Worm (Caenorhabditis elegans) whole organism, L1 larva: ENCODE measurements around the gene ZC204.6.

ENCODE experiments used
- C04F5.9 ChIP-seq: sonication (generic microtip); optimal IDR thresholded peaks from 2 replicates; lab custom pipeline; 2016; ENCODE audit warnings: missing genetic modification characterization, missing compliant biosample characterization
- C16A3.4 ChIP-seq: fragments of 150-350 bp; optimal IDR thresholded peaks from 2 replicates; lab custom pipeline; 2014; ENCODE audit warnings: missing biosample characterization, missing genetic modification characterization
- C34B4.2 ChIP-seq: sonication (generic microtip); optimal IDR thresholded peaks from 2 replicates; lab custom pipeline; 2017; ENCODE audit warnings: mild to moderate bottlenecking, missing genetic modification characterization, missing compliant biosample characterization
- alr-1 ChIP-seq: fragments of 200-800 bp; sonication (Bioruptor generic); optimal IDR thresholded peaks from 2 replicates; lab custom pipeline; 2018; ENCODE audit warnings: borderline replicate concordance, mild to moderate bottlenecking, missing genetic modification characterization, missing compliant biosample characterization
- ama-1 ChIP-seq: fragments of 150-350 bp; optimal IDR thresholded peaks from 2 replicates; lab custom pipeline; 2014
- blmp-1 ChIP-seq: fragments of 150-350 bp; optimal IDR thresholded peaks from 2 replicates; lab custom pipeline; 2014; ENCODE audit warnings: missing biosample characterization, missing genetic modification characterization
- ceh-90 ChIP-seq: sonication (generic microtip); optimal IDR thresholded peaks from 2 replicates; lab custom pipeline; 2016; ENCODE audit warnings: missing genetic modification characterization, missing compliant biosample characterization
- efl-1 ChIP-seq, 4 experiments: fragments of 150-350 bp; optimal IDR thresholded peaks in 3 of 4; peaks in 1 of 4; 1 replicate in 1 of 4; 2 replicates in 3 of 4; lab custom pipeline; 2014; ENCODE audit warnings: missing biosample characterization in 2 of 4, missing genetic modification characterization in 2 of 4, missing genetic modification reagents in 2 of 4
- efl-3 ChIP-seq: fragments of 200-800 bp; sonication (Bioruptor generic); optimal IDR thresholded peaks from 2 replicates; lab custom pipeline; 2018; ENCODE audit warnings: mild to moderate bottlenecking, missing genetic modification characterization, missing compliant biosample characterization
- egl-27 ChIP-seq, 2 experiments: fragments of 150-350 bp in 1 of 2; sonication (generic microtip); optimal IDR thresholded peaks; 3 replicates each; lab custom pipeline; 2017 to 2018; ENCODE audit warnings: missing biosample characterization in 2 of 2, missing genetic modification characterization in 2 of 2, missing genetic modification reagents in 2 of 2
- fkh-4 ChIP-seq: sonication (generic microtip); optimal IDR thresholded peaks from 2 replicates; lab custom pipeline; 2016; ENCODE audit warnings: missing compliant biosample characterization, missing genetic modification characterization, borderline replicate concordance
- fkh-8 ChIP-seq: sonication (generic microtip); optimal IDR thresholded peaks from 2 replicates; lab custom pipeline; 2016; ENCODE audit warnings: mild to moderate bottlenecking, missing genetic modification characterization, missing compliant biosample characterization
- hlh-17 ChIP-seq: fragments of 200-800 bp; sonication (Bioruptor generic); optimal IDR thresholded peaks from 2 replicates; lab custom pipeline; 2018; ENCODE audit warnings: missing genetic modification characterization, mild to moderate bottlenecking, missing compliant biosample characterization, moderate library complexity, borderline replicate concordance
- isw-1 ChIP-seq: fragments of 200-800 bp; sonication (Bioruptor generic); IDR thresholded peaks from 2 replicates; pipeline ENCODE4 v1.3.6; 2022; ENCODE audit warnings: missing genetic modification characterization, missing compliant biosample characterization
- lin-13 ChIP-seq: fragments of 150-350 bp; optimal IDR thresholded peaks from 2 replicates; lab custom pipeline; 2014; ENCODE audit warnings: missing biosample characterization, missing genetic modification reagents, missing genetic modification characterization
- lin-15B ChIP-seq: fragments of 150-350 bp; sonication (generic microtip); optimal IDR thresholded peaks from 3 replicates; lab custom pipeline; 2014; ENCODE audit warnings: missing biosample characterization, missing genetic modification characterization
- lir-3 ChIP-seq: sonication (generic microtip); optimal IDR thresholded peaks from 2 replicates; lab custom pipeline; 2016; ENCODE audit warnings: mild to moderate bottlenecking, missing genetic modification characterization, moderate library complexity, missing compliant biosample characterization; ENCODE audit not compliant: poor library complexity
- mef-2 ChIP-seq: fragments of 150-350 bp; optimal IDR thresholded peaks from 2 replicates; lab custom pipeline; 2014; ENCODE audit warnings: missing biosample characterization, missing genetic modification characterization
- mep-1 ChIP-seq: fragments of 150-350 bp; optimal IDR thresholded peaks from 2 replicates; lab custom pipeline; 2014; ENCODE audit warnings: missing biosample characterization, missing genetic modification characterization
- nhr-11 ChIP-seq: fragments of 150-350 bp; optimal IDR thresholded peaks from 2 replicates; lab custom pipeline; 2014; ENCODE audit warnings: missing biosample characterization, missing genetic modification characterization
- nhr-20 ChIP-seq: sonication (generic microtip); optimal IDR thresholded peaks from 2 replicates; lab custom pipeline; 2016; ENCODE audit warnings: mild to moderate bottlenecking, missing genetic modification characterization, missing compliant biosample characterization
- nhr-28 ChIP-seq: fragments of 150-350 bp; optimal IDR thresholded peaks from 2 replicates; lab custom pipeline; 2014; ENCODE audit warnings: missing biosample characterization, missing genetic modification characterization
- nhr-71 ChIP-seq: sonication (generic microtip); optimal IDR thresholded peaks from 2 replicates; lab custom pipeline; 2016; ENCODE audit warnings: mild to moderate bottlenecking, missing genetic modification characterization, moderate library complexity, missing compliant biosample characterization
- nhr-76 ChIP-seq: sonication (generic microtip); optimal IDR thresholded peaks from 2 replicates; lab custom pipeline; 2017; ENCODE audit warnings: missing biosample characterization, missing genetic modification characterization
- nhr-77 ChIP-seq: fragments of 150-350 bp; optimal IDR thresholded peaks from 2 replicates; lab custom pipeline; 2014; ENCODE audit warnings: missing biosample characterization, missing genetic modification characterization
- nhr-85 ChIP-seq: sonication (generic microtip); peaks from one replicate; lab custom pipeline; 2016; ENCODE audit warnings: missing genetic modification characterization, inconsistent platforms, missing compliant biosample characterization
- pqm-1 ChIP-seq: sonication (generic microtip); optimal IDR thresholded peaks from 3 replicates; lab custom pipeline; 2017; ENCODE audit warnings: missing biosample characterization, missing genetic modification characterization
- snu-23 ChIP-seq: sonication (generic microtip); optimal IDR thresholded peaks from 2 replicates; lab custom pipeline; 2016; ENCODE audit warnings: missing genetic modification characterization, missing compliant biosample characterization
- sptf-1 ChIP-seq: fragments of 150-350 bp; optimal IDR thresholded peaks from 2 replicates; lab custom pipeline; 2014; ENCODE audit warnings: missing biosample characterization, missing genetic modification characterization
- unc-130 ChIP-seq: fragments of 150-350 bp; optimal IDR thresholded peaks from 2 replicates; lab custom pipeline; 2017; ENCODE audit warnings: missing biosample characterization, missing genetic modification characterization, inconsistent platforms
- unc-30 ChIP-seq: sonication (generic microtip); optimal IDR thresholded peaks from 2 replicates; lab custom pipeline; 2017; ENCODE audit warnings: missing biosample characterization, missing genetic modification characterization
- unc-62 ChIP-seq: fragments of 150-350 bp; optimal IDR thresholded peaks from 2 replicates; lab custom pipeline; 2014; ENCODE audit warnings: missing biosample characterization, missing genetic modification reagents, missing genetic modification characterization
- xbp-1 ChIP-seq: sonication (generic microtip); optimal IDR thresholded peaks from 2 replicates; lab custom pipeline; 2016; ENCODE audit warnings: missing genetic modification characterization, missing compliant biosample characterization
- zip-4 ChIP-seq: fragments of 200-800 bp; sonication (Bioruptor generic); optimal IDR thresholded peaks from 2 replicates; lab custom pipeline; 2018; ENCODE audit warnings: mild to moderate bottlenecking, missing genetic modification characterization, moderate library complexity, missing compliant biosample characterization

ZC204.6 gene

ce11 chrII:1651804-1652203 lies 7.2 kb upstream of the ZC204.6 start, which contains the start of gene fbxb-16:
TSS of gene fbxb-16 (minus strand) at chrII:1651904.
- TF ChIP-seq xbp-1 (tag; lab: Kevin White, UChicago) (no peak), nhr-77 (tag; lab: Kevin White, UChicago) (no peak), nhr-71 (tag; lab: Kevin White, UChicago) (no peak), egl-27 (tag; optimal IDR thresholded peaks at IDR 0.05; lab: Kevin White, UChicago) (no peak), lir-3 (tag; lab: Kevin White, UChicago) (no peak), snu-23 (GFP tag; lab: Kevin White, UChicago) (no peak)

DNA sequence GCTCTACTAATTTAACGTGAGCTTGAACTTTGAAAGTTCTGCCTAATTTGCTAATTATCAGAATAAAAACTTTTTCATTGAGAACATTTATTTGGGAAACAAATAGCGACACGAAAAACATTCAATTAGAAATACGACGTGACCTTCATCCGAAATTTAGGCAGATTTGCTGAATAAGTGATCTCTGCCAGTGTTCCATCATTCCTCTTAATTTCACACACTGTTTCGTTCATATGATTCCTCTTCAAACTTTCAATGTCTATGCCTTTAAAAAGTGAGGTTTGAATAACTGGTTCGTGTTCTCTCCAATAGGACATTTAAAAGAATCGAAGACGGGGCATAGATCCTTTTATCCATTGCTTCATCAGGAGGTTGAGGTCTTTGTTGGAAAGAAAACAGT lies 5.9 kb upstream of the ZC204.6 start, which contains the start of gene fbxb-20:
Gene fbxb-20, minus strand, starts transcription at position 101 of the 400 bp plus-strand sequence.
- TF ChIP-seq snu-23 (GFP tag; lab: Kevin White, UChicago) (no peak), alr-1 (no peak)

DNA sequence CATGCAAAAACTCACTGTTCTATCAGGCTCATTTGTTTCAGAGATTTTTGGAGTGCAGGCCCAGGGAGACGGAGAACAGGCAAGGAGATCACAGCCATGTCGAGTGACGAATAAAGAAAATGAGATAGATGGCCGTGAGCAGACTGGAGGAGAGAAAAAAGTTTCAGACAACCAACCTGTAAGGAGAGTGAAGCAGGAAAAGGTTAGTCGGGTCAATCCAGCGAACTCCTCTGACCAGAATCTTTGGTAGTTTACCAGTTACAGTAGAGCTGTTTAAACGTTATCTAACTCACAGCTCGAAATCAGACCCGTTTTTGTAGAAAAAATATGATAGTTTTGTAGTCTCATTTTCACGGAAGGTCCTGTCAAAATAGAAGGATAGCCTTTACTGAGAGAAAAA lies 4.1 kb upstream of the ZC204.6 start, which contains the start of gene fbxb-21:
Gene fbxb-21, minus strand, starts transcription at position 101 of the 400 bp plus-strand sequence.
- no peak for TF ChIP-seq mep-1 (tag; lab: Kevin White, UChicago)
- TF ChIP-seq isw-1 (GFP tag; lab: Robert Waterston, UW), result no peak
- TF ChIP-seq nhr-71 (tag; lab: Kevin White, UChicago), result no peak
- TF ChIP-seq hlh-17 (GFP tag; lab: Kevin White, UChicago), result no peak
- TF ChIP-seq nhr-85, result no peak
- TF ChIP-seq C04F5.9 (tag; lab: Kevin White, UChicago), result no peak
- TF ChIP-seq pqm-1 (tag; lab: Kevin White, UChicago), result no peak
- no peak for TF ChIP-seq sptf-1 (tag; lab: Kevin White, UChicago)
- TF ChIP-seq blmp-1 (tag; lab: Kevin White, UChicago), result no peak
- TF ChIP-seq lin-15B (tag; lab: Kevin White, UChicago), result no peak

- no peak for TF ChIP-seq unc-30 (tag; lab: Kevin White, UChicago)
- no peak for TF ChIP-seq nhr-20 (tag; lab: Kevin White, UChicago)
- TF ChIP-seq sptf-1 (tag; lab: Kevin White, UChicago), result no peak
- no peak for TF ChIP-seq ceh-90 (tag; lab: Kevin White, UChicago)
- no peak for TF ChIP-seq unc-62 (GFP tag; lab: Kevin White, UChicago)
- no peak for TF ChIP-seq C34B4.2
- TF ChIP-seq nhr-76 (tag; lab: Kevin White, UChicago), result no peak
- TF ChIP-seq C16A3.4 (tag; lab: Kevin White, UChicago), result no peak
- TF ChIP-seq C04F5.9 (tag; lab: Kevin White, UChicago), result no peak
- no peak for TF ChIP-seq zip-4 (GFP tag; lab: Kevin White, UChicago)
- TF ChIP-seq alr-1, result no peak
- no peak for TF ChIP-seq efl-3 (GFP tag; lab: Kevin White, UChicago)
- no peak for TF ChIP-seq efl-1 (optimal IDR thresholded peaks at IDR 0.05; lab: Kevin White, UChicago)
- TF ChIP-seq efl-1 (GFP tag; optimal IDR thresholded peaks at IDR 0.05 in 1 of 2; lab: Kevin White, UChicago), result no peak
- no peak for TF ChIP-seq lin-13 (GFP tag; lab: Kevin White, UChicago)
- TF ChIP-seq unc-130 (tag; lab: Kevin White, UChicago), result no peak
- no peak for TF ChIP-seq nhr-71 (tag; lab: Kevin White, UChicago)
- TF ChIP-seq fkh-4 (tag; lab: Kevin White, UChicago), result no peak
- no peak for TF ChIP-seq nhr-11
- TF ChIP-seq, all 84 proteins: peak for 0
These were observed 1.6 kb upstream of the ZC204.6 start, which contains the start of gene ZC204.17 for ce11 chrII:1646199-1646598. TSS of gene ZC204.17 (minus strand) at chrII:1646299.

DNA sequence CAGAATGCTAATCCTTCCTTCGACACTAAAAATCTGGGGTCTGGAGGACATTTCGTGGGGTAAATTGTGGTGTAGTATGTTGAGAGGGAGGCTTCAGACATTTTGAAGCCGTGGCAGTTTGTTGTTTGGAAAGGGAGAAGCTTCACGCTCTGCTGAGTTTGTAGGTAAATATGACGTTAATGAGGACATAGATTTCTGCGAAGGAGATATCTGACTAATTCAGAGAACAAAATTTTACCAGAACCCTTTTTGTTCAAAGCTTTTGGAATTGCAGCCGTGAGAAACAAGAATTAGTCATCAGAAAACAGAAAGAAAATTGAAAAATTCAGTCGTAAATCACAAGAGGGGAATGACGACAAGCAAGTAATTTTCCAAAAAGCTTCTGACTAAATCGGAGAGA lies 4.1 kb downstream of the ZC204.6 start, which contains the start of gene srh-72:
Gene srh-72, minus strand, starts transcription at position 101 of the 400 bp plus-strand sequence.
- no peak for TF ChIP-seq ama-1 (lab: Kevin White, UChicago)
- TF ChIP-seq nhr-28, result no peak
- TF ChIP-seq fkh-8 (tag; lab: Kevin White, UChicago), result peak; percentile 62
- TF ChIP-seq unc-130 (tag; lab: Kevin White, UChicago), result no peak
- TF ChIP-seq mef-2, result no peak
